Worm (Caenorhabditis elegans) whole organism, early embryonic: Measurements from ENCODE around the gene F56D2.2.

Source experiments
- B0310.2 ChIP-seq: sonication (generic microtip); optimal IDR thresholded peaks from 2 replicates; lab custom pipeline; 2016; ENCODE audit warnings: mild to moderate bottlenecking, missing genetic modification characterization, missing compliant biosample characterization
- F13C5.2 ChIP-seq: sonication (generic microtip); optimal IDR thresholded peaks from 2 replicates; lab custom pipeline; 2017; ENCODE audit warnings: mild to moderate bottlenecking, missing genetic modification characterization, inconsistent platforms, missing compliant biosample characterization
- aly-1 ChIP-seq: sonication (generic microtip); optimal IDR thresholded peaks from 2 replicates; lab custom pipeline; 2016; ENCODE audit warnings: missing genetic modification characterization, missing compliant biosample characterization
- ama-1 ChIP-seq: fragments of 150-350 bp; optimal IDR thresholded peaks from 2 replicates; lab custom pipeline; 2014
- ceh-13 ChIP-seq: fragments of 200-800 bp; sonication (Bioruptor generic); optimal IDR thresholded peaks from 2 replicates; lab custom pipeline; 2018; ENCODE audit warnings: mild to moderate bottlenecking, missing genetic modification characterization, missing compliant biosample characterization
- ceh-36 ChIP-seq: sonication (generic microtip); optimal IDR thresholded peaks from 2 replicates; lab custom pipeline; 2016; ENCODE audit warnings: missing genetic modification characterization, inconsistent platforms, missing compliant biosample characterization
- ets-7 ChIP-seq: sonication (generic microtip); optimal IDR thresholded peaks from 2 replicates; lab custom pipeline; 2016; ENCODE audit warnings: missing genotype, missing genetic modification characterization, missing compliant biosample characterization
- flt-1 ChIP-seq: fragments of 200-800 bp; sonication (Bioruptor generic); IDR thresholded peaks from 2 replicates; pipeline ENCODE4 v1.3.6; 2022; ENCODE audit warnings: missing genetic modification characterization, missing compliant biosample characterization
- hmbx-1 ChIP-seq: sonication (generic microtip); optimal IDR thresholded peaks from 2 replicates; lab custom pipeline; 2016; ENCODE audit warnings: mild to moderate bottlenecking, missing genetic modification characterization, missing compliant biosample characterization
- hmg-4 ChIP-seq: fragments of 200-800 bp; sonication (Bioruptor generic); optimal IDR thresholded peaks from 2 replicates; lab custom pipeline; 2018; ENCODE audit warnings: mild to moderate bottlenecking, missing genetic modification characterization, missing compliant biosample characterization
- hnd-1 ChIP-seq: sonication (generic microtip); optimal IDR thresholded peaks from 2 replicates; lab custom pipeline; 2016; ENCODE audit warnings: missing genetic modification characterization, missing compliant biosample characterization
- pes-1 ChIP-seq: fragments of 200-800 bp; sonication (Bioruptor generic); IDR thresholded peaks from 2 replicates; pipeline ENCODE4 v1.3.6; 2022; ENCODE audit warnings: missing genetic modification reagents, missing genetic modification characterization, missing compliant biosample characterization
- scrt-1 ChIP-seq: fragments of 200-800 bp; sonication (Bioruptor generic); IDR thresholded peaks from 2 replicates; pipeline ENCODE4 v1.3.6; 2022; ENCODE audit warnings: missing genetic modification characterization, missing compliant biosample characterization
- sea-1 ChIP-seq: fragments of 200-800 bp; sonication (Bioruptor generic); conservative IDR thresholded peaks from 2 replicates; pipeline ENCODE4 v1.3.6; 2022; ENCODE audit warnings: missing genetic modification characterization, missing compliant biosample characterization
- tbx-11 ChIP-seq: fragments of 200-800 bp; sonication (Bioruptor generic); IDR thresholded peaks from 2 replicates; pipeline ENCODE4 v1.3.6; 2022; ENCODE audit warnings: missing genetic modification characterization, missing compliant biosample characterization
- tbx-37 ChIP-seq: fragments of 200-800 bp; sonication (Bioruptor generic); conservative IDR thresholded peaks from 2 replicates; pipeline ENCODE4 v1.3.6; 2022; ENCODE audit warnings: missing genetic modification reagents, missing genetic modification characterization, missing compliant biosample characterization
- tra-4 ChIP-seq: sonication (generic microtip); optimal IDR thresholded peaks from 2 replicates; lab custom pipeline; 2017; ENCODE audit warnings: missing genetic modification characterization, missing compliant biosample characterization

Gene F56D2.2

DNA sequence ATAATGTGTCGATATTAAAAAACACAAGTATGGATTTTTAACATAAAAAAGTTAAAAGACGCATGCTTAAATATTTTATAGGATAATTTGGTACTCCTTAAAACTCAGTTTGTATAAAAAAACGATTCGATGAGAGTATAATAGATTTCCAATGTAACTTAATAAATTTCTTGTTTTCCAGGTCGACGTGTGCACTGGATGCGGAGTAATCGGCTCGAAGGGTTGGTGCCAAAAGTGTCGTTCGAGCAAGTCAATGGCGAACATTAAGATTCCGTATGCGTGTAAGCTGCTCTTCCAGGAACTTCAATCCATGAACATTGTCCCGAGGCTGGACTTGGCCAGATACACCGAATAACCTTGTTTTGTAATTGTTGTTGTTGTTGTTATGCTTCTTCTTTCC is 22.7 kb upstream of the F56D2.2 start:
- TF ChIP-seq hnd-1 (tag; lab: Kevin White, UChicago) (no peak), tbx-37 (GFP tag; lab: Robert Waterston, UW) (no peak), tra-4 (tag; lab: Kevin White, UChicago) (no peak), aly-1 (no peak), hmg-4 (GFP tag; lab: Kevin White, UChicago) (no peak), hmbx-1 (tag; lab: Kevin White, UChicago) (no peak), tbx-11 (no peak), scrt-1 (GFP tag; lab: Robert Waterston, UW) (no peak), flt-1 (no peak)

DNA sequence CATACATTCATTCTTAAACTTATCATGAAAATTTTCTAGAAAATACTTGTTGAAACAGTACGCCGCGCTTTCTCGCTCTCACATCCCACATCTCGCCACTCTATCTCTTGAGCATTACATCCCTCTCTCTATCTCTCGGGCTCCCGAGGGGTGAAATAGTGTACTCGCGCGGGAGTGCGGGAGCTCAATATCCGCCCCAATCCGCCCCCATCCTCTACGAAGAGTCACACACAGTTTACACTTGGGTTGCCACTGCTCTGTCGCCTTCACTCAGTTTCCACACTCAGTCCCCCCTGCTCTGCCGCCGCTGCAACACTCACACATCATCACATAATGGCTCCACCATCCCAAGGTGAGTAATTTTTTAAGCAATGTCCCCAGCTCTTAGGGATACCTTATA is 22.3 kb upstream of the F56D2.2 start, which contains the start of gene mlc-3:
Gene mlc-3 (plus strand): TSS at position 227 of the 400 bp plus-strand sequence.
- TF ChIP-seq sea-1 (GFP tag; lab: Robert Waterston, UW) (no peak), tbx-37 (GFP tag; lab: Robert Waterston, UW) (0 out of 2 replicates have a peak, but pooled peaks have one; percentile 2), hmg-4 (GFP tag; lab: Kevin White, UChicago) (peak; percentile 12), tra-4 (tag; lab: Kevin White, UChicago) (no peak), ceh-13 (GFP tag; lab: Kevin White, UChicago) (no peak)

DNA sequence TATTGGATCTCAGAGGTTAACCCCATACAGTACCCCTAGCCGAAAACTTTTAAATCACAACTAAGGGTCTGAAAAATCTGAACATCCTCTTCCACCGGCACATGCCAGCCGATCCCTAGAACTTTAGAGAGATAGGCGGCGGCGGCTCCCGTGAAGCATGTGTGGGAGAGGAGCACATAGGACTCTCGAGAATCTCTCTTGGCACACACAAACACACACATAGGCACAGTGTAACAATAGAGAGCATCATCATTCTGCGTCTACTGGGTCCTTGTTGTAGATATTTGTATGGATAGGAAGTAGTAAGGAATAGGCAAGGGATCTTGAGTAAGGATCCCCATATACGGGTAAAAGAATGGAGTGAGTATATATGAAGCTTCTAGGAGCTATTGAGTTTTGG is 21.4 kb upstream of the F56D2.2 start:
- TF ChIP-seq F13C5.2 (tag; lab: Kevin White, UChicago) (no peak), aly-1 (no peak), tbx-11 (no peak), hnd-1 (tag; lab: Kevin White, UChicago) (no peak), ets-7 (tag; lab: Kevin White, UChicago) (no peak), tbx-37 (GFP tag; lab: Robert Waterston, UW) (no peak), hmg-4 (GFP tag; lab: Kevin White, UChicago) (no peak), B0310.2 (tag; lab: Kevin White, UChicago) (no peak), flt-1 (no peak), ceh-13 (GFP tag; lab: Kevin White, UChicago) (no peak), scrt-1 (GFP tag; lab: Robert Waterston, UW) (no peak), pes-1 (GFP tag; lab: Robert Waterston, UW) (no peak), tra-4 (tag; lab: Kevin White, UChicago) (no peak), ama-1 (lab: Kevin White, UChicago) (no peak), hmbx-1 (tag; lab: Kevin White, UChicago) (no peak), ceh-36 (tag; lab: Kevin White, UChicago) (no peak), sea-1 (GFP tag; lab: Robert Waterston, UW) (no peak)

DNA sequence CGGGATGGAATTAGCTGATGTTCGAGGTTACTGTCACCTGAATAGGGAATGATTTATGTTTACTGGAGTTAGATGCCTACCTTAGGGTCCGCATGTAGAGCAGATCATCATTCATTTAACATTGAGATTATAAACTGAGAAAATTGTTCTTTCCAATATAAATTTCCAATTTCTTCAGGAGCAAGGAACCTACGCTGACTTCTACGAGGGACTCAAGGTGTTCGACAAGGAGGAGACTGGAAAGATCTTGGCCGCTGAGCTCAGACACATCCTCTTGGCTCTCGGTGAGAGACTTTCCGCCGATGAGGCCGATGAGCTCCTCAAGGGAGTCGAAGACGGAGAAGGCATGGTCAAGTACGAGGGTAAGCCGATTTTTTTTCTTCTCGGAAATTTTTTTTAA is 20.6 kb upstream of the F56D2.2 start:
- TF ChIP-seq sea-1 (GFP tag; lab: Robert Waterston, UW) (no peak), pes-1 (GFP tag; lab: Robert Waterston, UW) (no peak), B0310.2 (tag; lab: Kevin White, UChicago) (no peak), ceh-13 (GFP tag; lab: Kevin White, UChicago) (no peak)

DNA sequence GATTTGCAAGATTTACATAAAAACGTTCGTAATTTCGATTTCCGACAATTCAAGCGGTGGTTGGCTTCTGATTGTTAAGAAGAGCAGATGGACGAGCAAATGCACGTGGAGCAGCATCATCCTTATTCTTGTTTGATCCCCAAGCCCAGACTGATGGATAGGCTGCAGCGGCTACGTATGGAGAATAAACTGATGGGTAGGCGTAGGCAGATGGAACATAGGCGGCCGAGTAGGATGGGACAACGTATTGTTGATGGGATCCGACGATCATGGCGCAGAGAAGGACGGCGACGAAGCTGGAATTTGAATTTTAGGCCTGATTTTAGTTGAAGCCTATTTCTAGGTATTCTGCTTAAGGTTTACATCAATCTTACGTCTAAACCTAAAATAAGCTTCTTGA is 18.8 kb upstream of the F56D2.2 start:
- TF ChIP-seq tbx-37 (GFP tag; lab: Robert Waterston, UW) (no peak), ets-7 (tag; lab: Kevin White, UChicago) (no peak), scrt-1 (GFP tag; lab: Robert Waterston, UW) (no peak), ceh-36 (tag; lab: Kevin White, UChicago) (no peak), hmbx-1 (tag; lab: Kevin White, UChicago) (no peak), hnd-1 (tag; lab: Kevin White, UChicago) (no peak)

DNA sequence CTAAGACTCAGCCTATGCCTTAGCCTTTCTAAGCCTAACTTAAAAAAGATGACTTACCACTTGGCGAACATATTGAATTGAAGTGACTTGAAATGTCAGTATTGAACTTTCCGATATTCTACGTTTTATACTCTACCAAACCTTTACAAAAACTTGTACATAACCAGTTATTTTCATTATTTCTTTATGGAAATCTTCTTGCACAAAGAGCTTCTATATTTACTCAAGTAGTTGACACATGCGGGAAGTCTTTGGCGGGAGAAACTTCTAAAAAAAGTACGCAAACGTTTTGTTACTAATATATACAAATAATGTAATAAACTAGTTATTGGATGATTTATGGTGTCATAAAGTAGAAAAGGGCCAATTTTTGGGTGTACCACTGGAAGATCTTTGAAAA is 18.4 kb upstream of the F56D2.2 start, which contains the start of gene nspb-12:
Gene nspb-12 (minus strand): TSS at position 101 of the 400 bp plus-strand sequence.
- TF ChIP-seq ama-1 (lab: Kevin White, UChicago), result no peak
- no peak for TF ChIP-seq pes-1 (GFP tag; lab: Robert Waterston, UW)
- no peak for TF ChIP-seq aly-1
- no peak for TF ChIP-seq hmbx-1 (tag; lab: Kevin White, UChicago)
- no peak for TF ChIP-seq hnd-1 (tag; lab: Kevin White, UChicago)
- TF ChIP-seq tra-4 (tag; lab: Kevin White, UChicago), result no peak
- no peak for TF ChIP-seq F13C5.2 (tag; lab: Kevin White, UChicago)
- no peak for TF ChIP-seq scrt-1 (GFP tag; lab: Robert Waterston, UW)
- no peak for TF ChIP-seq ceh-13 (GFP tag; lab: Kevin White, UChicago)
- TF ChIP-seq tbx-37 (GFP tag; lab: Robert Waterston, UW), result no peak
- TF ChIP-seq tbx-11, result no peak
- no peak for TF ChIP-seq B0310.2 (tag; lab: Kevin White, UChicago)
- TF ChIP-seq ets-7 (tag; lab: Kevin White, UChicago), result no peak

DNA sequence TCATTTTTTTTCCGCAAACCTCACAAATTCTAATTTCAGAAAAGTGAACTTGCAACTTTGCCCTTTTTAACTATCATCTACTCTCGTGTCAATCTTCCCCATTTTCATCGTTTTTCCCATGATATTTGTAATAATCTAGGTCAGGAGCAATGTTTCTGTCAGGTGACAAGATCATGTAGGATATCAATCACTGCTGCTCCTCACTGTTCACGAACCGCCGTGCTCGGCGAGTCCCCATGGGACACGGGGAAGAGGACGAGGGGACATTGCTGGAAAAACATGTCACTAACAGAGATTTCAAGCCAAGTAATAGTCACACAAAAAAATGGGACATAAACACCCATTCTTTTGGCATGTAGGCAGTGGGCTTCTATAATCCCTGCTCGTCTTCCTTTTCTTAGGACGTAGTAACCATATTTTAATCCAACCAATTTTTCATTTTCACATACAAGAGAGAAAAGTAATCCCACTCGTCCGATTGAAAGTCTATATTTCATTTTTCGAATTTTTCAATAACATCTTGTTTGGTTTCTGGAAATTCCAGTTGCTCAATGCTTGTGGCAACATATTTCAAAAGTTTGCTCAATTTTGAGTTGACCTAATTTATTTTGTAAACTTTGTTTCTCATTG is 16.1 kb upstream of the F56D2.2 start:
- no peak for TF ChIP-seq ets-7 (tag; lab: Kevin White, UChicago)
- no peak for TF ChIP-seq aly-1
- TF ChIP-seq ama-1 (lab: Kevin White, UChicago), result no peak
- TF ChIP-seq F13C5.2 (tag; lab: Kevin White, UChicago), result no peak
- no peak for TF ChIP-seq tbx-11
- TF ChIP-seq scrt-1 (GFP tag; lab: Robert Waterston, UW), result no peak
- no peak for TF ChIP-seq pes-1 (GFP tag; lab: Robert Waterston, UW)
- no peak for TF ChIP-seq tra-4 (tag; lab: Kevin White, UChicago)
- no peak for TF ChIP-seq flt-1
- no peak for TF ChIP-seq hnd-1 (tag; lab: Kevin White, UChicago)
- TF ChIP-seq B0310.2 (tag; lab: Kevin White, UChicago), result no peak
- TF ChIP-seq ceh-13 (GFP tag; lab: Kevin White, UChicago), result no peak
- no peak for TF ChIP-seq ceh-36 (tag; lab: Kevin White, UChicago)
- TF ChIP-seq hmg-4 (GFP tag; lab: Kevin White, UChicago), result no peak
- TF ChIP-seq tbx-37 (GFP tag; lab: Robert Waterston, UW), result no peak
- no peak for TF ChIP-seq hmbx-1 (tag; lab: Kevin White, UChicago)
- no peak for TF ChIP-seq sea-1 (GFP tag; lab: Robert Waterston, UW)
